Worm (Caenorhabditis elegans): ENCODE measurements around the gene T05C12.4.

Gene T05C12.4

DNA sequence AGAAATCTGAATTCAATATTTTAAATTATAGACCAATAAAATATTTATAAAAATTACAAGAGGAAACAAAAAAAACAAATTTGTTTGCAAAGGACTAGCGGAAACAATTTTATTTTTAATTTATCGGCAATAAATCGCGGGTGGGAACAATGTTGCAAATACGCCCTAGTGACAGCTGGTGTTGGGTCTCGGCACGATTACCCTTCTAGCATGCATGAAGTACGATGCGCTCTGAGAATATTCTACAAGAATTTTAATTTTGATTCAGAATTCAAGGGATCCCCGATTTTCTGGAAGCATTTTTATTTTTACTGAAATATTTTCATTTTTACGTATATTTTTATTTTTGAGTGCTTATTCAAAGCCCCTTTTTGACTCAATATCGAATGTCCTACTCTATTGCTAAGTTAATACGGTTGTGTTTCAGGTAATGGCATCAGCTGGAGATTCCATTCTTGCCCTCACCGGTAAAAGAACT, 4.9 kb upstream of the T05C12.4 start, which contains the start of the genes mig-5 and cct-1 (continued):
- TF ChIP-seq nhr-77 (tag; optimal IDR thresholded peaks at IDR 0.05): peak; percentile 90
- TF ChIP-seq C34B4.2 (tag; optimal IDR thresholded peaks at IDR 0.05): peak; percentile 71
- TF ChIP-seq nhr-12 (tag; optimal IDR thresholded peaks at IDR 0.05): peak; percentile 49
- peak; percentile 98 for TF ChIP-seq unc-86 (tag; optimal IDR thresholded peaks at IDR 0.05)
- peak; percentile 99 for TF ChIP-seq nhr-47 (tag; optimal IDR thresholded peaks at IDR 0.05)
- TF ChIP-seq efl-1 (optimal IDR thresholded peaks at IDR 0.05): peak; percentile 96 to 98
- TF ChIP-seq efl-1 (GFP tag; optimal IDR thresholded peaks at IDR 0.05 in 1 of 2): peak; percentile 85 to 99
- TF ChIP-seq lin-15B (tag; optimal IDR thresholded peaks at IDR 0.05): peak; percentile 98
- TF ChIP-seq egl-13 (tag; optimal IDR thresholded peaks at IDR 0.05): peak; percentile 97
- TF ChIP-seq elt-2 (tag; optimal IDR thresholded peaks at IDR 0.05): peak; percentile 90
- TF ChIP-seq unc-62 (GFP tag; optimal IDR thresholded peaks at IDR 0.05): peak; percentile 45
- no peak for TF ChIP-seq tlp-1 (tag; optimal IDR thresholded peaks at IDR 0.05)
- TF ChIP-seq zip-4 (GFP tag; optimal IDR thresholded peaks at IDR 0.05): peak; percentile 91
- TF ChIP-seq efl-3 (GFP tag; optimal IDR thresholded peaks at IDR 0.05): peak; percentile 81
- TF ChIP-seq mdl-1 (tag; optimal IDR thresholded peaks at IDR 0.05): peak in 1 of 2 experiments; percentile 95
- peak; percentile 100 for TF ChIP-seq lsy-2 (tag; optimal IDR thresholded peaks at IDR 0.05)
- peak; percentile 12 for TF ChIP-seq hlh-4 (tag; optimal IDR thresholded peaks at IDR 0.05)
- peak; percentile 89 for TF ChIP-seq ama-1 (optimal IDR thresholded peaks at IDR 0.05)
- peak; percentile 98 for TF ChIP-seq fkh-8 (tag; optimal IDR thresholded peaks at IDR 0.05)
- peak; percentile 94 for TF ChIP-seq vab-15 (tag; optimal IDR thresholded peaks at IDR 0.05)
- TF ChIP-seq Y116A8C.19 (tag; optimal IDR thresholded peaks at IDR 0.05; ENCODE audit: borderline replicate concordance): no peak
- peak; percentile 78 for TF ChIP-seq aha-1 (tag; optimal IDR thresholded peaks at IDR 0.05)
- TF ChIP-seq lin-35 (GFP tag; optimal IDR thresholded peaks at IDR 0.05): peak; percentile 92 to 94
- TF ChIP-seq aly-2 (tag; optimal IDR thresholded peaks at IDR 0.05): peak; percentile 98
- peak; percentile 97 for TF ChIP-seq ceh-8 (GFP tag; optimal IDR thresholded peaks at IDR 0.05)
- peak; percentile 98 for TF ChIP-seq nhr-11 (tag; optimal IDR thresholded peaks at IDR 0.05)
- TF ChIP-seq ceh-88 (GFP tag; IDR thresholded peaks at IDR 0.05): peak; percentile 96
- TF ChIP-seq mab-9 (GFP tag; IDR thresholded peaks at IDR 0.05): peak; percentile 94
- no peak for TF ChIP-seq nhr-84 (tag; optimal IDR thresholded peaks at IDR 0.05)
- TF ChIP-seq lin-39 (tag; optimal IDR thresholded peaks at IDR 0.05): peak; percentile 98
- TF ChIP-seq fkh-4 (tag; optimal IDR thresholded peaks at IDR 0.05; ENCODE audit: borderline replicate concordance): peak; percentile 91
- TF ChIP-seq hlh-17 (GFP tag; optimal IDR thresholded peaks at IDR 0.05; ENCODE audit: borderline replicate concordance): no peak
- peak; percentile 92 for TF ChIP-seq blmp-1 (tag; optimal IDR thresholded peaks at IDR 0.05)
- TF ChIP-seq lin-13 (GFP tag; optimal IDR thresholded peaks at IDR 0.05): peak; percentile 97
- TF ChIP-seq ztf-11 (tag; optimal IDR thresholded peaks at IDR 0.05): peak; percentile 40 to 87
- TF ChIP-seq ceh-63 (GFP tag; optimal IDR thresholded peaks at IDR 0.05): peak; percentile 90
- peak; percentile 26 for TF ChIP-seq nhr-28 (tag; optimal IDR thresholded peaks at IDR 0.05)
- TF ChIP-seq dpl-1 (GFP tag; optimal IDR thresholded peaks at IDR 0.05): peak; percentile 87 to 93 (median 89)
- peak; percentile 98 for TF ChIP-seq nhr-90 (tag; optimal IDR thresholded peaks at IDR 0.05; ENCODE audit: poor library complexity)
- peak; percentile 99 for TF ChIP-seq nhr-20 (tag; optimal IDR thresholded peaks at IDR 0.05)
- TF ChIP-seq unc-130 (tag; optimal IDR thresholded peaks at IDR 0.05): peak; percentile 100
- TF ChIP-seq nhr-71 (tag; optimal IDR thresholded peaks at IDR 0.05): peak; percentile 99
- peak; percentile 99 for TF ChIP-seq isw-1 (GFP tag; IDR thresholded peaks at IDR 0.05)
- peak; percentile 95 for TF ChIP-seq lir-3 (tag; optimal IDR thresholded peaks at IDR 0.05; ENCODE audit: poor library complexity)
- no peak for TF ChIP-seq sptf-1 (tag; optimal IDR thresholded peaks at IDR 0.05)
- TF ChIP-seq snu-23 (GFP tag; optimal IDR thresholded peaks at IDR 0.05): peak; percentile 99
- TF ChIP-seq mep-1 (tag; optimal IDR thresholded peaks at IDR 0.05): peak; percentile 99
- TF ChIP-seq pag-3 (tag; optimal IDR thresholded peaks at IDR 0.05; ENCODE audit: borderline replicate concordance, insufficient read depth): peak; percentile 53
- peak; percentile 94 for TF ChIP-seq sox-4 (tag; optimal IDR thresholded peaks at IDR 0.05)

Data from whole organism, L1 larva.